Worm (Caenorhabditis elegans): Measurements from ENCODE around the gene srg-27.

DNA sequence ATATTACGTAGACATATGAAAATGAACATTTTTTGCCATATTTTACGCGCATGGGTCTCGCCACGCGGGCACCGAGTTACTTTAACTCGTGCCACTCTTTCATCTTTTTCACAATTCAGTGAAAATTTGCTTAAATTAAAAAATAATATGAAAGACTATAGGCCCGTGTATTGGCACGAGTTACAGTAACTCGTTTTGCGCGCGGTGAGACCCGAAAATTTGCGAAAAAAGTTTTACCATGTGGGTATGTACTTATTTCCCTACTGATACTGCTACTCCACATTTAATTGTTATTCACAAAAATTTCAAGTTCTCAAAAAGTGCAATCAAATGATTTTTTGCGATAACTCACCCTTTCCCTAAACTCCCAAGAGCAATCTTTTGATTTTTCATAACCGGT lies 41.9 kb upstream of the srg-27 start:
- TF ChIP-seq him-1 (tag; optimal IDR thresholded peaks at IDR 0.05), result no peak
- no peak for TF ChIP-seq dao-5 (tag; optimal IDR thresholded peaks at IDR 0.05)
